Worm (Caenorhabditis elegans) whole organism, early embryonic: ENCODE results near the gene algn-8.

ENCODE experiments used
- B0310.2 ChIP-seq: sonication (generic microtip); optimal IDR thresholded peaks from 2 replicates; lab custom pipeline; 2016; ENCODE audit warnings: mild to moderate bottlenecking, missing genetic modification characterization, missing compliant biosample characterization
- F13C5.2 ChIP-seq: sonication (generic microtip); optimal IDR thresholded peaks from 2 replicates; lab custom pipeline; 2017; ENCODE audit warnings: mild to moderate bottlenecking, missing genetic modification characterization, inconsistent platforms, missing compliant biosample characterization
- aly-1 ChIP-seq: sonication (generic microtip); optimal IDR thresholded peaks from 2 replicates; lab custom pipeline; 2016; ENCODE audit warnings: missing genetic modification characterization, missing compliant biosample characterization
- ama-1 ChIP-seq: fragments of 150-350 bp; optimal IDR thresholded peaks from 2 replicates; lab custom pipeline; 2014
- ceh-13 ChIP-seq: fragments of 200-800 bp; sonication (Bioruptor generic); optimal IDR thresholded peaks from 2 replicates; lab custom pipeline; 2018; ENCODE audit warnings: mild to moderate bottlenecking, missing genetic modification characterization, missing compliant biosample characterization
- ceh-36 ChIP-seq: sonication (generic microtip); optimal IDR thresholded peaks from 2 replicates; lab custom pipeline; 2016; ENCODE audit warnings: missing genetic modification characterization, inconsistent platforms, missing compliant biosample characterization
- ets-7 ChIP-seq: sonication (generic microtip); optimal IDR thresholded peaks from 2 replicates; lab custom pipeline; 2016; ENCODE audit warnings: missing genotype, missing genetic modification characterization, missing compliant biosample characterization
- flt-1 ChIP-seq: fragments of 200-800 bp; sonication (Bioruptor generic); IDR thresholded peaks from 2 replicates; pipeline ENCODE4 v1.3.6; 2022; ENCODE audit warnings: missing genetic modification characterization, missing compliant biosample characterization
- hmbx-1 ChIP-seq: sonication (generic microtip); optimal IDR thresholded peaks from 2 replicates; lab custom pipeline; 2016; ENCODE audit warnings: mild to moderate bottlenecking, missing genetic modification characterization, missing compliant biosample characterization
- hmg-4 ChIP-seq: fragments of 200-800 bp; sonication (Bioruptor generic); optimal IDR thresholded peaks from 2 replicates; lab custom pipeline; 2018; ENCODE audit warnings: mild to moderate bottlenecking, missing genetic modification characterization, missing compliant biosample characterization
- hnd-1 ChIP-seq: sonication (generic microtip); optimal IDR thresholded peaks from 2 replicates; lab custom pipeline; 2016; ENCODE audit warnings: missing genetic modification characterization, missing compliant biosample characterization
- pes-1 ChIP-seq: fragments of 200-800 bp; sonication (Bioruptor generic); IDR thresholded peaks from 2 replicates; pipeline ENCODE4 v1.3.6; 2022; ENCODE audit warnings: missing genetic modification reagents, missing genetic modification characterization, missing compliant biosample characterization
- scrt-1 ChIP-seq: fragments of 200-800 bp; sonication (Bioruptor generic); IDR thresholded peaks from 2 replicates; pipeline ENCODE4 v1.3.6; 2022; ENCODE audit warnings: missing genetic modification characterization, missing compliant biosample characterization
- sea-1 ChIP-seq: fragments of 200-800 bp; sonication (Bioruptor generic); conservative IDR thresholded peaks from 2 replicates; pipeline ENCODE4 v1.3.6; 2022; ENCODE audit warnings: missing genetic modification characterization, missing compliant biosample characterization
- tbx-11 ChIP-seq: fragments of 200-800 bp; sonication (Bioruptor generic); IDR thresholded peaks from 2 replicates; pipeline ENCODE4 v1.3.6; 2022; ENCODE audit warnings: missing genetic modification characterization, missing compliant biosample characterization
- tbx-37 ChIP-seq: fragments of 200-800 bp; sonication (Bioruptor generic); conservative IDR thresholded peaks from 2 replicates; pipeline ENCODE4 v1.3.6; 2022; ENCODE audit warnings: missing genetic modification reagents, missing genetic modification characterization, missing compliant biosample characterization
- tra-4 ChIP-seq: sonication (generic microtip); optimal IDR thresholded peaks from 2 replicates; lab custom pipeline; 2017; ENCODE audit warnings: missing genetic modification characterization, missing compliant biosample characterization

Gene algn-8

DNA sequence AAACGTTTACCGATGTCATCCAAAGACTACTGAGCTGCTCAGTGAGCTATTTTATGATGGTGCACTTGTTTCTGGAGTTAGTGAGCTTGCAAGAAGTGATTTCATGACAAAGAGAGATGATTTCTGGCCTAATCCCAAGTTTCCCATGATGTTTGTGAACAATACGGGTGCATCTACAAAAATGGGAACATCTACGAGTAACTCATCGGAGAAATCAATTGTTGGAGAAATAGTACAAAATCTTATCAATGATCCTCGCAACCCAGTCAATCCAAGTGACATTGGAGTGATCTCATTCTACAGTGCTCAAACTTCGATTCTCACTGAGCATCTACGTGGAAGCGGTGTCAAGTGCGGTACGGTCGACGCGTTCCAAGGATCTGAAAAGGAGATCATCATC is 42.2 kb upstream of the algn-8 start:
- TF ChIP-seq hmg-4 (GFP tag; lab: Kevin White, UChicago) (no peak), tbx-37 (no peak), tra-4 (no peak), B0310.2 (tag; lab: Kevin White, UChicago) (no peak), flt-1 (GFP tag; lab: Robert Waterston, UW) (no peak), sea-1 (GFP tag; lab: Robert Waterston, UW) (no peak), hnd-1 (tag; lab: Kevin White, UChicago) (no peak), ceh-13 (no peak), ets-7 (no peak), F13C5.2 (no peak), tbx-11 (GFP tag; lab: Robert Waterston, UW) (no peak), scrt-1 (GFP tag; lab: Robert Waterston, UW) (no peak)

DNA sequence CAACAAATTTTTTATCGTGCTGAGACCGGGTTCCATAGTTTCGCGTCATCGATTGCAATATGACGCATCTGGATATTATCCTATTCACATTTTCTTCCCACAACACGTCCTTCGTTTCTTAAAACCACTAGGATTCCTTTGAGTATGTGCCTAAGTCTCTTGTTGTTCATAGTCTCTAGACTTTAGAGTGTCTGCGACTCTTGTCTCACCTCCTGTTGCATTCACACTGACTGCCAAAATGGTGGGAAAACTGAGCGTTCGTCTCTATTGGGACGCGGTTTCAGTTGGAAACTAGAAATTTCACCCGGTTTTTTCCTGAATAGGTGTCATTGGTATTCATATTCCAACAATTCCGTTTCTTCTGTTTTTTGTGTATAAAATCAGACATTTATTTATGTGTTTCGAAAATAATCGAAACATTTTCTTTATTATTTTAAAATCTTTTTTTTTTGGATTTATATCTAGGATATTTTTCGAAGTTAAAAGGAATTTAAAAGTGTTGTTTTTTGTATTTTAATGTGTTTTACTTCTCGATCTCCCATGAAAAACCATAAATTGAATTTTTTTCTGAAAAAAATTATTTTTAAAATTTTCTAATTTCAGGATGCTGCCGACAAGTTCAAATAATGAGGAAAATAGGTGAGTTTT is 35.5 kb upstream of the algn-8 start, which contains the start of gene C05C10.2:
Gene C05C10.2 (plus strand): TSS at position 598 of the 648 bp plus-strand sequence.
- TF ChIP-seq tra-4 (no peak), B0310.2 (tag; lab: Kevin White, UChicago) (no peak), hmbx-1 (no peak), tbx-11 (GFP tag; lab: Robert Waterston, UW) (no peak), ets-7 (no peak), ceh-36 (no peak), pes-1 (no peak), ceh-13 (no peak), tbx-37 (no peak), ama-1 (lab: Kevin White, UChicago) (no peak), hmg-4 (GFP tag; lab: Kevin White, UChicago) (no peak), aly-1 (tag; lab: Kevin White, UChicago) (no peak), flt-1 (GFP tag; lab: Robert Waterston, UW) (no peak), sea-1 (GFP tag; lab: Robert Waterston, UW) (no peak)

DNA sequence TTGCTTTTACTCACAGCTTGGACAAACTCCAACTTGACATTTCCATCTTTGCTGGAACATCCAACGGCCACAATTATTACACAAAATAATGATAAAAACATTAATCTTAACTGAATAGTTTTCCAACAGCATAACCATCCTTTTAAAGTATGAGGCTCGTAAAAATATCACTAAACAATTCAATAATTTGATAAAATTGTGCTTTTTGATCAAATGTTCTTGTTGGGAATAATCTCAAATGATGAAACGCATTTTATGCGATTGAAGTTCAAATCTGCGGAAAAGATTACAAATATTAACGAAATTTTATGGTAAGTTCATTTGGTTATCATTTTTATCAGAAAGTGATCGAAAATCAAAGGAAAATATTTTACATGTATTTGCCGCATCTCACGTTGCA is 34.2 kb upstream of the algn-8 start, which contains the start of gene pho-10:
Gene pho-10 (minus strand): TSS at position 101 of the 400 bp plus-strand sequence.
- no peak for TF ChIP-seq B0310.2 (tag; lab: Kevin White, UChicago)
- TF ChIP-seq scrt-1 (GFP tag; lab: Robert Waterston, UW): no peak
- no peak for TF ChIP-seq hnd-1 (tag; lab: Kevin White, UChicago)
- TF ChIP-seq hmg-4 (GFP tag; lab: Kevin White, UChicago): no peak
- TF ChIP-seq ama-1 (lab: Kevin White, UChicago): no peak
- no peak for TF ChIP-seq tbx-11 (GFP tag; lab: Robert Waterston, UW)
- no peak for TF ChIP-seq pes-1
- TF ChIP-seq ets-7: no peak

DNA sequence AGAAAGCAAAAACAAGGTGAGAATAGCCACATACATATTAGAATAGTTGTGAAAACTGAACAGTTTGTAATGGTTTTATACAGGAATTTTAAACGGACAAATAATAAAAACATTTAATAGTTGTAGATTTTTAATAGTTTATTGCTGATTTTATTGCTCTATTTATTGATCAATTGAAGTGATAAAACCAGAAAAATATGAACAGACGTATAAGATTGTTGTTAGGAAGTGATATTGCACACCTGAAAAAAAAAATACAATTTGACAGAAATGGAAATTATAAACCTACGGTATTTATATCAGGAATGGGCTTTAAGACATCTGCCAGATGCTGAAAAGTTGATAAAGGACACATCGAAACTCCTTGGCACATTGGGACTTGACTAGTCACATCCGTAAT is 31.7 kb upstream of the algn-8 start, which contains the start of gene C05C10.8:
Gene C05C10.8 (minus strand): TSS at position 101 of the 400 bp plus-strand sequence.
- TF ChIP-seq aly-1 (tag; lab: Kevin White, UChicago) (no peak), F13C5.2 (no peak), hnd-1 (tag; lab: Kevin White, UChicago) (no peak), ceh-13 (no peak), hmg-4 (GFP tag; lab: Kevin White, UChicago) (no peak), tbx-37 (no peak), ets-7 (no peak), tbx-11 (GFP tag; lab: Robert Waterston, UW) (no peak), tra-4 (no peak), scrt-1 (GFP tag; lab: Robert Waterston, UW) (no peak), ama-1 (lab: Kevin White, UChicago) (no peak), pes-1 (no peak), B0310.2 (tag; lab: Kevin White, UChicago) (no peak), flt-1 (GFP tag; lab: Robert Waterston, UW) (no peak)

DNA sequence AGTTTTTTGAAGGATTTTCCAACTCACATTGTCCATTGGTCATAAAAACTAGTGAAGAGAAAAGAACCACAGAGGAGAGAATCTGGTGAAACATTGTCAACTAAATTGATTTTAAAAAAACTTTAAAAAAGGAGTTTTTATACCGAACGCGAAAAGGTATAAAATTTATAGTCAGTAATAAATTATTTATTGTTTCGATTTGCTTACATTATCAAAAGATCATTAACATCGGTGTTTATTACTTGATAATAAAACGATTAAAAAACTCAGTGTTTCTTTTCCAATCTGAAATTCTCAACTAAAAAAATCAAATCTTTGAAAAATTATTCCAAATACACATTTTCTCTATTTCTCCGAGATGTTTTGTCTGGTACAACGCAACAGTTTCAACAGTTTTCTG is 29.9 kb upstream of the algn-8 start, which contains the start of gene F26C11.4:
Gene F26C11.4 (minus strand): TSS at position 101 of the 400 bp plus-strand sequence.
- no peak for TF ChIP-seq tra-4
- no peak for TF ChIP-seq ets-7
- no peak for TF ChIP-seq hmbx-1
- no peak for TF ChIP-seq ceh-13
- no peak for TF ChIP-seq sea-1 (GFP tag; lab: Robert Waterston, UW)
- no peak for TF ChIP-seq scrt-1 (GFP tag; lab: Robert Waterston, UW)
- TF ChIP-seq hnd-1 (tag; lab: Kevin White, UChicago): no peak
- TF ChIP-seq ceh-36: no peak
- TF ChIP-seq flt-1 (GFP tag; lab: Robert Waterston, UW): no peak

DNA sequence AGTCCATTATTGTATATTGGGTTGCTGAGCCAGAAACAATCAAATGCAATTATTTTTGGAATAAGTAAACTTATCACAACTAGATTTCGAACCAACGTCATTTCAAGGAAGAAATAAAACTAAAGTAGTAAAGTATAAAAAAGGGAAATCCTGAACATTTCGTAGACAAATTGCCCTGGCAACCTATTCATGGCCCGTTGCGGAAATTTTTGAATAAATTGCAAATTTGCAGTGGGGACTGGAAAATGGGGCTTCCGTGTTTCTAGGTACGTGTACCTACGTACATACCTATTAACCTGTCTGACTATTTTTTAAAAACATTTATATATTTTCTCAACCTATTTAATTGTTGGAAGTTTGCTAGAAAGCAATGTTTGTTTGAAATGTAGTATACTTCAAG is 28.8 kb upstream of the algn-8 start, which contains the start of gene F26C11.3:
Gene F26C11.3 (minus strand): TSS at position 101 of the 400 bp plus-strand sequence.
- TF ChIP-seq ceh-36: no peak
- TF ChIP-seq ceh-13: no peak
- TF ChIP-seq aly-1 (tag; lab: Kevin White, UChicago): no peak
- TF ChIP-seq hmbx-1: no peak
- no peak for TF ChIP-seq hnd-1 (tag; lab: Kevin White, UChicago)

DNA sequence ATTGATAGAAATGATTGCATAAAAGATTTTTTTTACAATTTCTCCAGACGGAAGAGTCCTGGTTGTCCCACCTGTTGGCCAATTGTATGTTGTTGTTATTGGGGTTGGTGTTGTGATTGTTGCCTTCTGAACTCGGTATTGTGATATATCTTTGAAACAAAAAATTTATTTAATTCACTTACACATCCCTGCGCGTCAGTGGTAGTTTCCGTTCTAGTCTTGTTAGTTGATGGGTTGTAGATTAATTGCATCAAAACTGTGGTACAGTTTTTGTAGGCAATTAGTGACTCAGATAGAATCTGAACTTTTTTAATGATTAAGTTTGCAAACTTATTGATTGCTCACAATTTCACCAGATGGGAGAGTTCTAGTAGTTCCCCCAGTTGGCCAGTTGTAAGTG is 18.2 kb upstream of the algn-8 start:
- TF ChIP-seq tbx-37: no peak
- no peak for TF ChIP-seq ceh-36
- TF ChIP-seq hnd-1 (tag; lab: Kevin White, UChicago): no peak
- TF ChIP-seq flt-1 (GFP tag; lab: Robert Waterston, UW): no peak

DNA sequence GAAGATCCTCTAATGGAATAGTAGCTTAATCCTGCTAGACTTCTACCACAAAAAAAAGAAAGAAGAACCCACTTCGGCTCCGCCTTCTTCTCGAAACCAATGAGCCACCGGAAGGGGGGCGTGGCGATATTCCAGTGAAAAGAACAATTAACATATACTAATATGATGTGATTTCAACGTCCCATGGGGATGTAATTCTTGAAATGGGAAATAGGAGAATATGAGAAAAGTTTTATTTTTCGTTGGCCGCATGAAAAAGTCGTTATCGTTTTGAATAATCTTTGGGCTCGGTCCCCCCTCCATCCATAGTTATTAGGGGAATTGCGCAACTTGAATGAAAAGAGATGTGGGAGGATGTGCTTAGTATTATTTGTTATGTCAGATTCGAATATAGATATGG is 14.0 kb upstream of the algn-8 start, which contains the start of gene unc-4:
Gene unc-4 (minus strand): TSS at position 101 of the 400 bp plus-strand sequence.
- no peak for TF ChIP-seq hmg-4 (GFP tag; lab: Kevin White, UChicago)
- TF ChIP-seq hmbx-1: no peak
- TF ChIP-seq ceh-36: no peak
- no peak for TF ChIP-seq flt-1 (GFP tag; lab: Robert Waterston, UW)
- no peak for TF ChIP-seq F13C5.2
- TF ChIP-seq ceh-13: no peak
- no peak for TF ChIP-seq tbx-11 (GFP tag; lab: Robert Waterston, UW)
- no peak for TF ChIP-seq tbx-37
- TF ChIP-seq pes-1: no peak
- no peak for TF ChIP-seq ets-7
- no peak for TF ChIP-seq sea-1 (GFP tag; lab: Robert Waterston, UW)
- no peak for TF ChIP-seq hnd-1 (tag; lab: Kevin White, UChicago)
- no peak for TF ChIP-seq scrt-1 (GFP tag; lab: Robert Waterston, UW)
- no peak for TF ChIP-seq B0310.2 (tag; lab: Kevin White, UChicago)
- no peak for TF ChIP-seq tra-4
